Worm (Caenorhabditis elegans): ENCODE data around the gene marg-1.

- TF ChIP-seq tbx-7 (tag; optimal IDR thresholded peaks at IDR 0.05) (no peak), unc-86 (tag; optimal IDR thresholded peaks at IDR 0.05) (no peak), ama-1 (optimal IDR thresholded peaks at IDR 0.05) (no peak), lin-11 (tag; optimal IDR thresholded peaks at IDR 0.05) (no peak)
Measured at ce11 chrX:3824907-3825689, 44.2 kb upstream of the marg-1 start.

All from whole organism, late embryonic.